Worm (Caenorhabditis elegans) whole organism, late embryonic: ENCODE results near the gene F20A1.6.

ENCODE experiments used
- C08G9.2 ChIP-seq: sonication (generic microtip); optimal IDR thresholded peaks from 2 replicates; lab custom pipeline; 2016; ENCODE audit warnings: mild to moderate bottlenecking, missing genetic modification characterization, moderate library complexity, missing compliant biosample characterization
- F13H6.1 ChIP-seq: sonication (generic microtip); optimal IDR thresholded peaks from 2 replicates; lab custom pipeline; 2016; ENCODE audit warnings: missing genetic modification characterization, missing compliant biosample characterization
- K02D7.2 ChIP-seq: sonication (generic microtip); optimal IDR thresholded peaks from 2 replicates; lab custom pipeline; 2017; ENCODE audit warnings: mild to moderate bottlenecking, missing genetic modification characterization, missing compliant biosample characterization
- K09A11.1 ChIP-seq: sonication (generic microtip); optimal IDR thresholded peaks from 2 replicates; lab custom pipeline; 2017; ENCODE audit warnings: antibody characterized with exemption, mild to moderate bottlenecking, missing genetic modification characterization, missing compliant biosample characterization; ENCODE audit not compliant: insufficient read depth
- T23F11.4 ChIP-seq: fragments of 200-800 bp; sonication (Bioruptor generic); optimal IDR thresholded peaks from 2 replicates; lab custom pipeline; 2018; ENCODE audit warnings: mild to moderate bottlenecking, missing genetic modification characterization, missing compliant biosample characterization
- Y22D7AL.16 ChIP-seq: sonication (generic microtip); optimal IDR thresholded peaks from 2 replicates; lab custom pipeline; 2016; ENCODE audit warnings: missing genetic modification characterization, missing compliant biosample characterization
- ahr-1 ChIP-seq: sonication (generic microtip); optimal IDR thresholded peaks from 2 replicates; lab custom pipeline; 2016; ENCODE audit warnings: missing genetic modification characterization, missing compliant biosample characterization
- ama-1 ChIP-seq: fragments of 150-350 bp; optimal IDR thresholded peaks from 2 replicates; lab custom pipeline; 2014
- ceh-14 ChIP-seq: sonication (generic microtip); optimal IDR thresholded peaks from 2 replicates; lab custom pipeline; 2016; ENCODE audit warnings: missing genotype, missing genetic modification characterization, missing compliant biosample characterization
- ceh-18 ChIP-seq: sonication (generic microtip); optimal IDR thresholded peaks from 2 replicates; lab custom pipeline; 2016; ENCODE audit warnings: missing genetic modification characterization, missing compliant biosample characterization
- ceh-2 ChIP-seq: sonication (generic microtip); optimal IDR thresholded peaks from 2 replicates; lab custom pipeline; 2016; ENCODE audit warnings: missing genotype, missing genetic modification characterization, missing compliant biosample characterization
- ceh-22 ChIP-seq: sonication (generic microtip); optimal IDR thresholded peaks from 2 replicates; lab custom pipeline; 2017; ENCODE audit warnings: missing biosample characterization, missing genetic modification characterization
- ceh-24 ChIP-seq: sonication (generic microtip); optimal IDR thresholded peaks from 2 replicates; lab custom pipeline; 2016; ENCODE audit warnings: mild to moderate bottlenecking, missing genetic modification characterization, missing compliant biosample characterization
- ceh-45 ChIP-seq: fragments of 200-800 bp; sonication (Bioruptor generic); IDR thresholded peaks from 2 replicates; pipeline ENCODE4 v1.3.6; 2022; ENCODE audit warnings: missing genetic modification reagents, missing genetic modification characterization, missing compliant biosample characterization
- ceh-48 ChIP-seq: sonication (generic microtip); optimal IDR thresholded peaks from 2 replicates; lab custom pipeline; 2016; ENCODE audit warnings: missing genetic modification characterization, inconsistent platforms, missing compliant biosample characterization
- ceh-9 ChIP-seq: sonication (generic microtip); optimal IDR thresholded peaks from 2 replicates; lab custom pipeline; 2016; ENCODE audit warnings: mild to moderate bottlenecking, missing genetic modification characterization, inconsistent platforms, missing compliant biosample characterization
- elt-2 ChIP-seq: sonication (generic microtip); optimal IDR thresholded peaks from 2 replicates; lab custom pipeline; 2016; ENCODE audit warnings: missing genetic modification reagents, missing genetic modification characterization, missing compliant biosample characterization
- ets-4 ChIP-seq: sonication (generic microtip); optimal IDR thresholded peaks from 2 replicates; lab custom pipeline; 2016; ENCODE audit warnings: missing genetic modification characterization, missing compliant biosample characterization
- eyg-1 ChIP-seq: sonication (generic microtip); optimal IDR thresholded peaks from 2 replicates; lab custom pipeline; 2016; ENCODE audit warnings: missing genotype, missing genetic modification characterization, missing compliant biosample characterization
- fkh-6 ChIP-seq: sonication (generic microtip); optimal IDR thresholded peaks from 2 replicates; lab custom pipeline; 2016; ENCODE audit warnings: missing genetic modification characterization, missing compliant biosample characterization
- hlh-15 ChIP-seq: sonication (generic microtip); optimal IDR thresholded peaks from 2 replicates; lab custom pipeline; 2016; ENCODE audit warnings: missing genetic modification characterization, missing compliant biosample characterization
- hlh-8 ChIP-seq: sonication (generic microtip); optimal IDR thresholded peaks from 2 replicates; lab custom pipeline; 2016; ENCODE audit warnings: missing genotype, missing genetic modification characterization, missing compliant biosample characterization
- lim-6 ChIP-seq: sonication (generic microtip); optimal IDR thresholded peaks from 2 replicates; lab custom pipeline; 2016; ENCODE audit warnings: missing genetic modification characterization, missing compliant biosample characterization
- madf-2 ChIP-seq: sonication (generic microtip); optimal IDR thresholded peaks from 2 replicates; lab custom pipeline; 2017; ENCODE audit warnings: missing genetic modification characterization, missing compliant biosample characterization
- odd-2 ChIP-seq: sonication (generic microtip); optimal IDR thresholded peaks from 2 replicates; lab custom pipeline; 2017; ENCODE audit warnings: antibody characterized with exemption, mild to moderate bottlenecking, missing genetic modification characterization, missing compliant biosample characterization
- pat-9 ChIP-seq: fragments of 200-800 bp; sonication (Bioruptor generic); optimal IDR thresholded peaks from 2 replicates; lab custom pipeline; 2018; ENCODE audit warnings: mild to moderate bottlenecking, missing genetic modification characterization, moderate library complexity, missing compliant biosample characterization
- pha-2 ChIP-seq: sonication (generic microtip); optimal IDR thresholded peaks from 2 replicates; lab custom pipeline; 2017; ENCODE audit warnings: mild to moderate bottlenecking, missing genetic modification characterization, missing compliant biosample characterization
- pqm-1 ChIP-seq: sonication (generic microtip); optimal IDR thresholded peaks from 2 replicates; lab custom pipeline; 2016; ENCODE audit warnings: missing genetic modification characterization, missing compliant biosample characterization
- pros-1 ChIP-seq: fragments of 150-350 bp; optimal IDR thresholded peaks from 2 replicates; lab custom pipeline; 2014; ENCODE audit warnings: missing biosample characterization, missing genetic modification reagents, missing genetic modification characterization
- ref-2 ChIP-seq: sonication (generic microtip); optimal IDR thresholded peaks from 2 replicates; lab custom pipeline; 2016; ENCODE audit warnings: missing genetic modification characterization, missing compliant biosample characterization
- sdc-2 ChIP-seq: sonication (generic microtip); optimal IDR thresholded peaks from 2 replicates; lab custom pipeline; 2016; ENCODE audit warnings: missing genotype, missing genetic modification characterization, missing compliant biosample characterization
- sox-2 ChIP-seq: fragments of 200-800 bp; sonication (Bioruptor generic); IDR thresholded peaks from 2 replicates; pipeline ENCODE4 v1.3.6; 2022; ENCODE audit warnings: missing genetic modification reagents, missing genetic modification characterization, missing compliant biosample characterization
- syd-9 ChIP-seq: sonication (generic microtip); optimal IDR thresholded peaks from 2 replicates; lab custom pipeline; 2016; ENCODE audit warnings: mild to moderate bottlenecking, missing genetic modification characterization, moderate library complexity, missing compliant biosample characterization
- tbx-7 ChIP-seq: sonication (generic microtip); optimal IDR thresholded peaks from 2 replicates; lab custom pipeline; 2016; ENCODE audit warnings: missing genotype, missing genetic modification characterization, missing compliant biosample characterization
- unc-86 ChIP-seq: sonication (generic microtip); optimal IDR thresholded peaks from 2 replicates; lab custom pipeline; 2016; ENCODE audit warnings: missing genetic modification characterization, missing compliant biosample characterization
- ztf-16 ChIP-seq: sonication (generic microtip); optimal IDR thresholded peaks from 2 replicates; lab custom pipeline; 2017; ENCODE audit warnings: missing genetic modification characterization, missing compliant biosample characterization

The F20A1.6 gene

ce11 chrV:7000734-7001133, 26.2 kb downstream of the F20A1.6 start:
- TF ChIP-seq T23F11.4 (no peak), ceh-45 (no peak), sdc-2 (tag; lab: Kevin White, UChicago) (no peak), ceh-2 (no peak), ceh-9 (tag; lab: Kevin White, UChicago) (no peak), ahr-1 (no peak), ama-1 (no peak), Y22D7AL.16 (tag; lab: Kevin White, UChicago) (no peak), hlh-8 (tag; lab: Kevin White, UChicago) (no peak), F13H6.1 (tag; lab: Kevin White, UChicago) (no peak), C08G9.2 (tag; lab: Kevin White, UChicago) (no peak), ets-4 (no peak)

- TF ChIP-seq fkh-6 (no peak), K09A11.1 (tag; lab: Kevin White, UChicago) (no peak), ceh-9 (tag; lab: Kevin White, UChicago) (no peak), madf-2 (tag; lab: Kevin White, UChicago) (no peak), odd-2 (tag; lab: Kevin White, UChicago) (no peak), ref-2 (tag; lab: Kevin White, UChicago) (no peak), pha-2 (tag; lab: Kevin White, UChicago) (no peak), ceh-14 (tag; lab: Kevin White, UChicago) (no peak), pat-9 (no peak), sox-2 (GFP tag; lab: Robert Waterston, UW) (no peak), syd-9 (tag; lab: Kevin White, UChicago) (no peak), unc-86 (no peak), tbx-7 (no peak), K02D7.2 (tag; lab: Kevin White, UChicago) (no peak)
These were observed 28.6 kb downstream of the F20A1.6 start, which contains the start of gene nhr-42 for ce11 chrV:6998303-6998884. nhr-42 (plus strand) TSS chrV:6998819.

- TF ChIP-seq eyg-1 (tag; lab: Kevin White, UChicago) = no peak
- TF ChIP-seq ceh-14 (tag; lab: Kevin White, UChicago) = no peak
- no peak for TF ChIP-seq hlh-15
- no peak for TF ChIP-seq elt-2 (tag; lab: Kevin White, UChicago)
- TF ChIP-seq lim-6 (tag; lab: Kevin White, UChicago) = no peak
- no peak for TF ChIP-seq ceh-48 (tag; lab: Kevin White, UChicago)
- TF ChIP-seq odd-2 (tag; lab: Kevin White, UChicago) = no peak
- TF ChIP-seq, all 69 proteins: peak for 0
These were observed 29.9 kb downstream of the F20A1.6 start, which contains the start of gene nhr-107 for ce11 chrV:6997041-6997552. nhr-107 (minus strand) TSS chrV:6997091.

DNA sequence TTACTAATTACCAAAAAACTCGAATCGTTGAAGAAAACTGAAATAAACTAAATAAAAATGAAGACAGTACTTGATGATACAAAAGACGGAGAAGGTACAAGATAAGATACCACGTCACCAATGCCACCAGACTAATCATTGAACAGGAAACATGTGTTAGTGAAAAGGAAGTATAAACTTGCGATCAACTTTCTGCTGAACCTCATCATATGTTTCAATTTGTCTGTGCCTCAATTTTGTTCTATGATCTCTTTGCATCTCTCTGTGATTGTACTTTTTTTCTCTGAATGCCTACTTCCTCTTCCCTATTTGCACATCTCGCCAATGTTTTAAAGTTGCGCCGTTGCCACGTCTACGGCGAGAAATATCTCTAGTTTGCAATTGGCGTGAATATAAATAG, 33.0 kb downstream of the F20A1.6 start:
- TF ChIP-seq ztf-16 = no peak
- TF ChIP-seq pqm-1 (tag; lab: Kevin White, UChicago) = no peak
- no peak for TF ChIP-seq lim-6 (tag; lab: Kevin White, UChicago)
- no peak for TF ChIP-seq pat-9
- TF ChIP-seq, all 69 proteins: peak for 0

ce11 chrV:6991771-6992170, 35.2 kb downstream of the F20A1.6 start, which contains the start of gene nhr-162:
nhr-162 (minus strand) TSS chrV:6991871.
- TF ChIP-seq ceh-24 (tag; lab: Kevin White, UChicago) = no peak
- TF ChIP-seq pros-1 (tag; lab: Kevin White, UChicago) = no peak
- TF ChIP-seq ceh-22 (tag; lab: Kevin White, UChicago) = no peak
- no peak for TF ChIP-seq ceh-18
- TF ChIP-seq ref-2 (tag; lab: Kevin White, UChicago) = no peak
